Fruit fly (Drosophila melanogaster): Measurements from ENCODE around the gene sim.

dm6 chr3R:13041750-13042149 lies 15.8 kb upstream of the sim start, which contains the start of gene CG11670:
- TF ChIP-seq Mnt (GFP tag; optimal IDR thresholded peaks at IDR 0.05) (no peak), cic (GFP tag; optimal IDR thresholded peaks at IDR 0.05) (no peak), tj (GFP tag; optimal IDR thresholded peaks at IDR 0.05) (no peak), pad (GFP tag; optimal IDR thresholded peaks at IDR 0.05) (no peak), CG11617 (GFP tag; optimal IDR thresholded peaks at IDR 0.05) (no peak), cnc (optimal IDR thresholded peaks at IDR 0.05) (no peak)

All from whole organism, adult.